Worm (Caenorhabditis elegans) whole organism, L3 larva: ENCODE data around the gene rsf-1.
A peak's percentile ranks its signal among the peaks of the same experiment; 100 is the strongest.

ENCODE experiments used
- R02D3.7 ChIP-seq: fragments of 150-350 bp; optimal IDR thresholded peaks from 2 replicates; lab custom pipeline; 2014; ENCODE audit warnings: missing biosample characterization, missing genetic modification characterization
- ZK546.5 ChIP-seq: sonication (generic microtip); optimal IDR thresholded peaks from 2 replicates; lab custom pipeline; 2017; ENCODE audit warnings: missing biosample characterization, missing genetic modification characterization
- aly-2 ChIP-seq: fragments of 150-350 bp; optimal IDR thresholded peaks from 2 replicates; lab custom pipeline; 2014; ENCODE audit warnings: missing biosample characterization, missing genetic modification characterization
- ama-1 ChIP-seq: fragments of 150-350 bp; optimal IDR thresholded peaks from 2 replicates; lab custom pipeline; 2018
- ceh-16 ChIP-seq: sonication (generic microtip); optimal IDR thresholded peaks from 2 replicates; lab custom pipeline; 2017; ENCODE audit warnings: missing biosample characterization, missing genetic modification characterization
- ceh-28 ChIP-seq: fragments of 150-350 bp; optimal IDR thresholded peaks from 2 replicates; lab custom pipeline; 2014; ENCODE audit warnings: missing biosample characterization, missing genetic modification reagents, missing genetic modification characterization
- ceh-82 ChIP-seq: fragments of 150-350 bp; optimal IDR thresholded peaks from 2 replicates; lab custom pipeline; 2014; ENCODE audit warnings: missing biosample characterization, missing genetic modification characterization
- ceh-9 ChIP-seq: sonication (generic microtip); optimal IDR thresholded peaks from 2 replicates; lab custom pipeline; 2018; ENCODE audit warnings: missing biosample characterization, missing genetic modification characterization
- daf-12 ChIP-seq: fragments of 150-350 bp; optimal IDR thresholded peaks from 2 replicates; lab custom pipeline; 2014; ENCODE audit warnings: missing biosample characterization, missing genetic modification reagents, missing genetic modification characterization
- egl-27 ChIP-seq: sonication (generic microtip); optimal IDR thresholded peaks from 4 replicates; lab custom pipeline; 2017; ENCODE audit warnings: missing biosample characterization, missing genetic modification reagents, missing genetic modification characterization
- egl-5 ChIP-seq: fragments of 150-350 bp; optimal IDR thresholded peaks from 2 replicates; lab custom pipeline; 2017; ENCODE audit warnings: missing biosample characterization, missing genetic modification reagents, missing genetic modification characterization, inconsistent platforms
- elt-1 ChIP-seq: fragments of 150-350 bp; optimal IDR thresholded peaks from 2 replicates; lab custom pipeline; 2014; ENCODE audit warnings: missing biosample characterization, missing genetic modification characterization
- elt-2 ChIP-seq: sonication (generic microtip); optimal IDR thresholded peaks from 2 replicates; lab custom pipeline; 2016; ENCODE audit warnings: missing genetic modification reagents, mild to moderate bottlenecking, missing genetic modification characterization, missing compliant biosample characterization
- elt-3 ChIP-seq, 3 experiments: fragments of 150-350 bp in 1 of 3; sonication (generic microtip) in 2 of 3; optimal IDR thresholded peaks; 2 replicates in 2 of 3; 4 replicates in 1 of 3; lab custom pipeline; 2014 to 2017; ENCODE audit warnings: missing biosample characterization in 3 of 3, missing genetic modification characterization in 3 of 3
- eor-1 ChIP-seq, 2 experiments: fragments of 150-350 bp; optimal IDR thresholded peaks; 2 replicates each; lab custom pipeline; 2014 to 2018; ENCODE audit warnings: missing biosample characterization in 2 of 2, missing genetic modification characterization in 2 of 2
- fkh-10 ChIP-seq: sonication (generic microtip); optimal IDR thresholded peaks from 2 replicates; lab custom pipeline; 2017; ENCODE audit warnings: missing biosample characterization, missing genetic modification reagents, missing genetic modification characterization
- fkh-2 ChIP-seq: fragments of 150-350 bp; optimal IDR thresholded peaks from 2 replicates; lab custom pipeline; 2014; ENCODE audit warnings: missing biosample characterization, missing genetic modification reagents, missing genetic modification characterization
- fos-1 ChIP-seq: fragments of 150-350 bp; optimal IDR thresholded peaks from 2 replicates; lab custom pipeline; 2014; ENCODE audit warnings: missing biosample characterization, missing genetic modification characterization
- hmg-11 ChIP-seq: sonication (generic microtip); optimal IDR thresholded peaks from 2 replicates; lab custom pipeline; 2016; ENCODE audit warnings: missing genetic modification characterization, missing compliant biosample characterization
- jun-1 ChIP-seq: fragments of 150-350 bp; optimal IDR thresholded peaks from 2 replicates; lab custom pipeline; 2014; ENCODE audit warnings: missing biosample characterization, missing genetic modification reagents, missing genetic modification characterization
- lin-15B ChIP-seq: fragments of 150-350 bp; optimal IDR thresholded peaks from 2 replicates; lab custom pipeline; 2014; ENCODE audit warnings: missing biosample characterization, missing genetic modification characterization
- lin-39 ChIP-seq: fragments of 150-350 bp; optimal IDR thresholded peaks from 2 replicates; lab custom pipeline; 2018; ENCODE audit warnings: missing biosample characterization, missing genetic modification reagents, missing genetic modification characterization
- lsy-12 ChIP-seq: sonication (generic microtip); optimal IDR thresholded peaks from 2 replicates; lab custom pipeline; 2016; ENCODE audit warnings: mild to moderate bottlenecking, missing genetic modification characterization, missing compliant biosample characterization
- mdl-1 ChIP-seq: fragments of 150-350 bp; optimal IDR thresholded peaks from 2 replicates; lab custom pipeline; 2014; ENCODE audit warnings: missing biosample characterization, missing genetic modification characterization
- mml-1 ChIP-seq: fragments of 150-350 bp; sonication (generic microtip); optimal IDR thresholded peaks from 3 replicates; lab custom pipeline; 2014; ENCODE audit warnings: missing biosample characterization, missing genetic modification characterization
- nfya-1 ChIP-seq: sonication (generic microtip); optimal IDR thresholded peaks from 2 replicates; lab custom pipeline; 2017; ENCODE audit warnings: missing genetic modification characterization, mild to moderate bottlenecking, missing compliant biosample characterization, antibody characterized with exemption, moderate library complexity; ENCODE audit not compliant: insufficient read depth
- nhr-11 ChIP-seq: fragments of 150-350 bp; optimal IDR thresholded peaks from 2 replicates; lab custom pipeline; 2014; ENCODE audit warnings: missing biosample characterization, missing genetic modification characterization
- nhr-12 ChIP-seq: fragments of 150-350 bp; optimal IDR thresholded peaks from 2 replicates; lab custom pipeline; 2014; ENCODE audit warnings: missing biosample characterization, missing genetic modification characterization
- nhr-23 ChIP-seq: fragments of 150-350 bp; optimal IDR thresholded peaks from 2 replicates; lab custom pipeline; 2014; ENCODE audit warnings: missing biosample characterization, missing genetic modification reagents, missing genetic modification characterization
- nhr-237 ChIP-seq: fragments of 150-350 bp; optimal IDR thresholded peaks from 2 replicates; lab custom pipeline; 2014; ENCODE audit warnings: missing biosample characterization, missing genetic modification characterization
- nhr-25 ChIP-seq: sonication (generic microtip); optimal IDR thresholded peaks from 2 replicates; lab custom pipeline; 2017; ENCODE audit warnings: missing biosample characterization, missing genetic modification characterization
- nhr-28 ChIP-seq: fragments of 150-350 bp; optimal IDR thresholded peaks from 2 replicates; lab custom pipeline; 2014; ENCODE audit warnings: missing biosample characterization, missing genetic modification characterization
- nhr-43 ChIP-seq: sonication (generic microtip); optimal IDR thresholded peaks from 2 replicates; lab custom pipeline; 2016; ENCODE audit warnings: mild to moderate bottlenecking, missing genetic modification characterization, missing compliant biosample characterization; ENCODE audit not compliant: poor library complexity, severe bottlenecking
- nhr-67 ChIP-seq: fragments of 150-350 bp; optimal IDR thresholded peaks from 2 replicates; lab custom pipeline; 2014; ENCODE audit warnings: missing biosample characterization, missing genetic modification characterization
- nhr-76 ChIP-seq: fragments of 150-350 bp; sonication (generic microtip); optimal IDR thresholded peaks from 5 replicates; lab custom pipeline; 2014; ENCODE audit warnings: missing biosample characterization, missing genetic modification characterization
- nhr-77 ChIP-seq: fragments of 150-350 bp; optimal IDR thresholded peaks from 2 replicates; lab custom pipeline; 2014; ENCODE audit warnings: missing biosample characterization, missing genetic modification characterization
- pha-4 ChIP-seq: fragments of 150-350 bp; optimal IDR thresholded peaks from 2 replicates; lab custom pipeline; 2014; ENCODE audit warnings: missing biosample characterization, missing genetic modification reagents, missing genetic modification characterization
- pqm-1 ChIP-seq: fragments of 150-350 bp; optimal IDR thresholded peaks from 2 replicates; lab custom pipeline; 2017; ENCODE audit warnings: missing biosample characterization, missing genetic modification characterization, inconsistent platforms
- sea-2 ChIP-seq: fragments of 150-350 bp; sonication (generic microtip); optimal IDR thresholded peaks from 4 replicates; lab custom pipeline; 2014; ENCODE audit warnings: missing biosample characterization, missing genetic modification reagents, missing genetic modification characterization
- skn-1 ChIP-seq: fragments of 150-350 bp; optimal IDR thresholded peaks from 2 replicates; lab custom pipeline; 2014; ENCODE audit warnings: missing biosample characterization, missing genetic modification characterization
- snpc-4 ChIP-seq: fragments of 150-350 bp; optimal IDR thresholded peaks from 2 replicates; lab custom pipeline; 2014; ENCODE audit warnings: missing biosample characterization, missing genetic modification characterization
- tbx-2 ChIP-seq: sonication (generic microtip); optimal IDR thresholded peaks from 2 replicates; lab custom pipeline; 2016; ENCODE audit warnings: mild to moderate bottlenecking, missing genetic modification characterization, missing compliant biosample characterization
- unc-39 ChIP-seq: sonication (generic microtip); optimal IDR thresholded peaks from 4 replicates; lab custom pipeline; 2017; ENCODE audit warnings: missing biosample characterization, missing genetic modification characterization
- unc-62 ChIP-seq: fragments of 150-350 bp; sonication (generic microtip); optimal IDR thresholded peaks from 4 replicates; lab custom pipeline; 2014; ENCODE audit warnings: missing biosample characterization, missing genetic modification reagents, missing genetic modification characterization
- zag-1 ChIP-seq: fragments of 150-350 bp; optimal IDR thresholded peaks from 2 replicates; lab custom pipeline; 2014; ENCODE audit warnings: missing biosample characterization, missing genetic modification characterization
- ztf-11 ChIP-seq: fragments of 150-350 bp; optimal IDR thresholded peaks from 2 replicates; lab custom pipeline; 2014; ENCODE audit warnings: missing biosample characterization, missing genetic modification characterization
- ztf-4 ChIP-seq: fragments of 150-350 bp; optimal IDR thresholded peaks from 2 replicates; lab custom pipeline; 2014; ENCODE audit warnings: missing biosample characterization, missing genetic modification characterization

Gene rsf-1

ce11 chrII:11345570-11346029, 39.4 kb downstream of the rsf-1 start, which contains the start of gene nduf-11:
nduf-11 (minus strand) TSS chrII:11345620.
- TF ChIP-seq nhr-25 (tag; lab: Kevin White, UChicago) (peak; percentile 74), nhr-67 (no peak), skn-1 (tag; lab: Kevin White, UChicago) (peak; percentile 84), ztf-11 (tag; lab: Kevin White, UChicago) (no peak), elt-1 (tag; lab: Kevin White, UChicago) (no peak), pqm-1 (tag; lab: Kevin White, UChicago) (peak; percentile 50), ceh-16 (no peak), nhr-23 (tag; lab: Kevin White, UChicago) (peak; percentile 93), ceh-82 (tag; lab: Kevin White, UChicago) (peak; percentile 80), unc-39 (tag; lab: Kevin White, UChicago) (no peak), lin-39 (tag; lab: Kevin White, UChicago) (peak; percentile 61), hmg-11 (tag; lab: Kevin White, UChicago) (peak; percentile 70), daf-12 (tag; lab: Kevin White, UChicago) (no peak), fkh-2 (tag; lab: Kevin White, UChicago) (no peak), ztf-4 (no peak), snpc-4 (peak; percentile 86), nhr-12 (no peak), elt-2 (tag; lab: Kevin White, UChicago) (peak; percentile 55), egl-5 (tag; lab: Kevin White, UChicago) (peak; percentile 36), unc-62 (peak; percentile 32), aly-2 (tag; lab: Kevin White, UChicago) (no peak), mml-1 (no peak), ZK546.5 (tag; lab: Kevin White, UChicago) (no peak), egl-27 (no peak), mdl-1 (tag; lab: Kevin White, UChicago) (no peak), pha-4 (peak; percentile 93), nhr-76 (tag; lab: Kevin White, UChicago) (no peak), elt-3 (tag; optimal IDR thresholded peaks at IDR 0.05; lab: Kevin White, UChicago) (peak in 1 of 3 experiments; percentile 14), fkh-10 (GFP tag; lab: Kevin White, UChicago) (peak; percentile 26), nhr-77 (peak; percentile 75), ceh-9 (tag; lab: Kevin White, UChicago) (no peak), nhr-11 (tag; lab: Kevin White, UChicago) (no peak), lsy-12 (tag; lab: Kevin White, UChicago) (peak; percentile 71), nhr-28 (tag; lab: Kevin White, UChicago) (no peak), R02D3.7 (peak; percentile 82), ceh-28 (tag; lab: Kevin White, UChicago) (peak; percentile 67), nfya-1 (tag; lab: Kevin White, UChicago) (peak; percentile 89), eor-1 (tag; optimal IDR thresholded peaks at IDR 0.05; lab: Kevin White, UChicago) (no peak), tbx-2 (tag; lab: Kevin White, UChicago) (peak; percentile 69), nhr-43 (tag; lab: Kevin White, UChicago) (peak; percentile 84), sea-2 (GFP tag; lab: Kevin White, UChicago) (no peak), fos-1 (tag; lab: Kevin White, UChicago) (no peak), jun-1 (tag; lab: Kevin White, UChicago) (peak; percentile 37), nhr-237 (no peak), lin-15B (tag; lab: Kevin White, UChicago) (peak; percentile 89), ama-1 (peak; percentile 84), zag-1 (tag; lab: Kevin White, UChicago) (peak; percentile 17)
